Worm (Caenorhabditis elegans): ENCODE data around the gene pir-2.

pir-2 gene

ce11 chrIII:9476564-9476963, 33.1 kb upstream of the pir-2 start:
- TF ChIP-seq cog-1 (tag; optimal IDR thresholded peaks at IDR 0.05) (no peak), tab-1 (GFP tag; IDR thresholded peaks at IDR 0.05) (no peak), ztf-29 (GFP tag; IDR thresholded peaks at IDR 0.05) (no peak), med-1 (GFP tag; optimal IDR thresholded peaks at IDR 0.05; ENCODE audit: insufficient read depth) (no peak), klf-2 (GFP tag; conservative IDR thresholded peaks at IDR 0.05) (no peak), T22C8.4 (GFP tag; IDR thresholded peaks at IDR 0.05) (no peak), ztf-23 (GFP tag; IDR thresholded peaks at IDR 0.05) (no peak), ref-1 (GFP tag; conservative IDR thresholded peaks at IDR 0.05) (no peak), flt-1 (GFP tag; IDR thresholded peaks at IDR 0.05) (no peak)

ce11 chrIII:9474501-9474900, 31.1 kb upstream of the pir-2 start:
- TF ChIP-seq ztf-29 (GFP tag; IDR thresholded peaks at IDR 0.05) (no peak), flt-1 (GFP tag; IDR thresholded peaks at IDR 0.05) (no peak), med-1 (GFP tag; optimal IDR thresholded peaks at IDR 0.05; ENCODE audit: insufficient read depth) (no peak), cog-1 (tag; optimal IDR thresholded peaks at IDR 0.05) (no peak), tab-1 (GFP tag; IDR thresholded peaks at IDR 0.05) (no peak), ztf-23 (GFP tag; IDR thresholded peaks at IDR 0.05) (no peak), T22C8.4 (GFP tag; IDR thresholded peaks at IDR 0.05) (no peak), ref-1 (GFP tag; conservative IDR thresholded peaks at IDR 0.05) (no peak), klf-2 (GFP tag; conservative IDR thresholded peaks at IDR 0.05) (no peak)

DNA sequence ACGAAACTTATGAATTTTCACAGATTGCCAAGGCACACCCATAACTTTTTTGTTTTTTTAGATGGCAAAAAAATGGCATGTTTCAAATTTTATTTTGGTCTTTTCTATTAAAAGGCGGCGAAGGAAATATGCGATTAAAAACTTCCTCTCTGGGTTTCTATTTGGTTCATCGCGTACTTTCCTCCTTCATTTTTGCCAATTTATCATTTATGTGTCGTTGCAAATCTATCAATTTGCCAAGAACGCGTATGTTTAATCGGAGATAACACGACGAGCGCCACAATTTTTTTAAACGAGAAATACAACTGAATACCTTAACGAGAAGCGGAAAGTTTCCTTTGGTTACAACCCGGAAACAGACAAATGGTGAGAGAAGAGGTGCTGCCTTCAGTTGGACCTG, 29.0 kb upstream of the pir-2 start:
- TF ChIP-seq T22C8.4 (GFP tag; IDR thresholded peaks at IDR 0.05): no peak

DNA sequence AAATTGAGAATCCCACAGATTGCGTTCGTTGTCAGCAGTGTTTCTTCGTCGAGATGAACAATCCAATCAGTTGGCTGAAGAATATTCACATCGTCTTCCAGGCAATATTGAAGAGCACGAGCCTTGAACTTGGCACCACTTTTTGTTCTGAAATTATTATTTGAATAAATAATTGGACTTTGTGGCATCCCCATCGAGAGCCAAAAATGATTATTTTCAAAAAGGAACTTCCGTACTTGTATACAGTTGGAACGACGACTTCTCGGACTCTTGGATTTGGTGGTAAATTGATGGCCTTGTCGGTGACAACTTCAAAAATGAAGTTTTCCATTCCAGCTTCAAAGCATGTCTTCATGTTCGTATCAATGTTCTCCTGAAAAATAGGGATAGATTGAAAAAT, 28.6 kb upstream of the pir-2 start:
- no peak for TF ChIP-seq med-1 (GFP tag; optimal IDR thresholded peaks at IDR 0.05; ENCODE audit: insufficient read depth)
- TF ChIP-seq ztf-29 (GFP tag; IDR thresholded peaks at IDR 0.05): no peak
- TF ChIP-seq flt-1 (GFP tag; IDR thresholded peaks at IDR 0.05): no peak
- TF ChIP-seq cog-1 (tag; optimal IDR thresholded peaks at IDR 0.05): no peak
- TF ChIP-seq tab-1 (GFP tag; IDR thresholded peaks at IDR 0.05): no peak
- no peak for TF ChIP-seq klf-2 (GFP tag; conservative IDR thresholded peaks at IDR 0.05)
- TF ChIP-seq ref-1 (GFP tag; conservative IDR thresholded peaks at IDR 0.05): no peak
- no peak for TF ChIP-seq T22C8.4 (GFP tag; IDR thresholded peaks at IDR 0.05)
- no peak for TF ChIP-seq ztf-23 (GFP tag; IDR thresholded peaks at IDR 0.05)

ce11 chrIII:9467857-9468256, 24.4 kb upstream of the pir-2 start, which contains the start of gene tag-342:
Gene tag-342 (plus strand): TSS chrIII:9468157.
- TF ChIP-seq flt-1 (GFP tag; IDR thresholded peaks at IDR 0.05): no peak
- TF ChIP-seq ztf-29 (GFP tag; IDR thresholded peaks at IDR 0.05): no peak
- no peak for TF ChIP-seq ztf-23 (GFP tag; IDR thresholded peaks at IDR 0.05)
- no peak for TF ChIP-seq T22C8.4 (GFP tag; IDR thresholded peaks at IDR 0.05)
- no peak for TF ChIP-seq klf-2 (GFP tag; conservative IDR thresholded peaks at IDR 0.05)
- TF ChIP-seq tab-1 (GFP tag; IDR thresholded peaks at IDR 0.05): no peak
- TF ChIP-seq ref-1 (GFP tag; conservative IDR thresholded peaks at IDR 0.05): no peak
- no peak for TF ChIP-seq cog-1 (tag; optimal IDR thresholded peaks at IDR 0.05)
- TF ChIP-seq med-1 (GFP tag; optimal IDR thresholded peaks at IDR 0.05; ENCODE audit: insufficient read depth): no peak

DNA sequence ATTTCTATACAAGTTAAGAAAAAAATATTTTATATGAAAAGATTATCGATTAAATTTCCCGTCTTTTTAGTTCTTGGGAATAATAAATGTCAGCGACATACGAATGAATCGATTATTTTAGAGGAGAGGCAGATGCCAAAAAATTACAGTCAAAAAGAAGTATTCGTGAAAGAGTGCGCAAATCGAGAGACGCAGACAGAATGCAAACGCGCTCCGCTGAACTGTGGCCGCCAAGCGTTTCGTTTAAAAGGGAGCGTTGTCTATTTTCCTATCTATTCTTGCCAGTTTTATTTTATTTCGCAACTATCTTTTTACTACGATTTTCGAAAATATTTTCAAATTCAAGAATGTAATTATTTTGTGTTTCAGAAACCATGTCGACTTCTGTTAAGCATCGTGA, 23.7 kb upstream of the pir-2 start, which contains the start of gene baf-1:
baf-1 (plus strand) TSS at position 370 of the 400 bp plus-strand sequence.
- TF ChIP-seq tab-1 (GFP tag; IDR thresholded peaks at IDR 0.05) (no peak), T22C8.4 (GFP tag; IDR thresholded peaks at IDR 0.05) (peak; percentile 34; the same call in 1 of the 2 replicates)

ce11 chrIII:9465865-9466264, 22.4 kb upstream of the pir-2 start, which contains the start of gene B0464.6:
Gene B0464.6 (minus strand): TSS chrIII:9465965.
- TF ChIP-seq ref-1 (GFP tag; conservative IDR thresholded peaks at IDR 0.05) (no peak), flt-1 (GFP tag; IDR thresholded peaks at IDR 0.05) (no peak), T22C8.4 (GFP tag; IDR thresholded peaks at IDR 0.05) (no peak), cog-1 (tag; optimal IDR thresholded peaks at IDR 0.05) (no peak), med-1 (GFP tag; optimal IDR thresholded peaks at IDR 0.05; ENCODE audit: insufficient read depth) (no peak), ztf-23 (GFP tag; IDR thresholded peaks at IDR 0.05) (no peak), ztf-29 (GFP tag; IDR thresholded peaks at IDR 0.05) (no peak), tab-1 (GFP tag; IDR thresholded peaks at IDR 0.05) (no peak), klf-2 (GFP tag; conservative IDR thresholded peaks at IDR 0.05) (no peak)

DNA sequence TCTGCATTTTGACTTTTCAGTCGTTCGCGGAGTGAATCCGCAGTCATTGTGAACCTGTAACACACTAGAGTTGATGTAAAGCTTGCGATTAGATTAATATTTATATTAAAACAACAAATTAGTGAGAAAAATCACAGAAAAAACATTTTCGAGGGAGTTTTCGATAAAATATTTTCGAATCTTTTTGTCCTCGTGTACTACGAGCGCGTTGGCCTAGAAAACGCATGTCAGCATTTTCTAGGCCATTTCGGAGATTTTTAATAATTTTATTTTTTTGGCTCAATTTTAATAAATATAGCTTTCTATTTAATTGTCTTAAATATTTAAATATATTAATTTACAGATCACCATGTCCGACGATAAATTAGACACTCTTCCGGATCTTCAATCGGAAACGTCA, 22.0 kb upstream of the pir-2 start, which contains the start of gene B0464.9:
B0464.9 (plus strand) TSS at position 344 of the 400 bp plus-strand sequence.
- TF ChIP-seq ztf-23 (GFP tag; IDR thresholded peaks at IDR 0.05) (peak; percentile 43; the same call in 1 of the 2 replicates), ref-1 (GFP tag; conservative IDR thresholded peaks at IDR 0.05) (no peak), T22C8.4 (GFP tag; IDR thresholded peaks at IDR 0.05) (peak; percentile 6; the same call in 1 of the 2 replicates), klf-2 (GFP tag; conservative IDR thresholded peaks at IDR 0.05) (no peak), tab-1 (GFP tag; IDR thresholded peaks at IDR 0.05) (no peak), med-1 (GFP tag; optimal IDR thresholded peaks at IDR 0.05; ENCODE audit: insufficient read depth) (no peak)

- TF ChIP-seq flt-1 (GFP tag; IDR thresholded peaks at IDR 0.05): no peak
- TF ChIP-seq ref-1 (GFP tag; conservative IDR thresholded peaks at IDR 0.05): no peak
- TF ChIP-seq ztf-23 (GFP tag; IDR thresholded peaks at IDR 0.05): no peak
- peak; percentile 5 for TF ChIP-seq med-1 (GFP tag; optimal IDR thresholded peaks at IDR 0.05; ENCODE audit: insufficient read depth)
- TF ChIP-seq klf-2 (GFP tag; conservative IDR thresholded peaks at IDR 0.05): no peak
Observed at ce11 chrIII:9462785-9463467, 19.5 kb upstream of the pir-2 start.
